Worm (Caenorhabditis elegans) whole organism, mixed stage, embryonic: Measurements from ENCODE around the gene C01B10.44.

Experiments
- blmp-1 ChIP-seq: fragments of 150-350 bp; optimal IDR thresholded peaks from 2 replicates; lab custom pipeline; 2014; ENCODE audit warnings: missing biosample characterization, missing genetic modification characterization
- elt-1 ChIP-seq: sonication (generic microtip); optimal IDR thresholded peaks from 2 replicates; lab custom pipeline; 2017; ENCODE audit warnings: missing genetic modification characterization, mild to moderate bottlenecking, missing compliant biosample characterization, antibody characterized with exemption, moderate library complexity, borderline replicate concordance; ENCODE audit not compliant: insufficient read depth
- flh-1 ChIP-seq: fragments of 200-800 bp; sonication (Bioruptor generic); optimal IDR thresholded peaks from 2 replicates; lab custom pipeline; 2018; ENCODE audit warnings: mild to moderate bottlenecking, missing genetic modification characterization, moderate library complexity, missing compliant biosample characterization
- lsy-2 ChIP-seq: fragments of 150-350 bp; optimal IDR thresholded peaks from 2 replicates; lab custom pipeline; 2014; ENCODE audit warnings: missing biosample characterization, missing genetic modification characterization
- nhr-2 ChIP-seq: fragments of 150-350 bp; optimal IDR thresholded peaks from 2 replicates; lab custom pipeline; 2014; ENCODE audit warnings: missing biosample characterization, missing genetic modification characterization
- nhr-237 ChIP-seq: fragments of 150-350 bp; optimal IDR thresholded peaks from 2 replicates; lab custom pipeline; 2014; ENCODE audit warnings: missing biosample characterization, missing genetic modification characterization
- nhr-28 ChIP-seq: fragments of 150-350 bp; optimal IDR thresholded peaks from 2 replicates; lab custom pipeline; 2014; ENCODE audit warnings: missing biosample characterization, missing genetic modification characterization
- pha-4 ChIP-seq: fragments of 150-350 bp; optimal IDR thresholded peaks from 2 replicates; lab custom pipeline; 2018; ENCODE audit warnings: missing biosample characterization, missing genetic modification reagents, missing genetic modification characterization
- snpc-4 ChIP-seq: fragments of 150-350 bp; optimal IDR thresholded peaks from 2 replicates; lab custom pipeline; 2014; ENCODE audit warnings: missing biosample characterization, missing genetic modification characterization
- tbx-8 ChIP-seq: fragments of 200-800 bp; sonication (Bioruptor generic); optimal IDR thresholded peaks from 2 replicates; lab custom pipeline; 2018; ENCODE audit warnings: mild to moderate bottlenecking, missing genetic modification characterization, moderate library complexity, missing compliant biosample characterization
- unc-39 ChIP-seq: fragments of 150-350 bp; optimal IDR thresholded peaks from 2 replicates; lab custom pipeline; 2014; ENCODE audit warnings: missing biosample characterization, missing genetic modification characterization
- unc-62 ChIP-seq: fragments of 150-350 bp; optimal IDR thresholded peaks from 2 replicates; lab custom pipeline; 2014; ENCODE audit warnings: missing biosample characterization, missing genetic modification reagents, missing genetic modification characterization
- zip-8 ChIP-seq: fragments of 150-350 bp; optimal IDR thresholded peaks from 2 replicates; lab custom pipeline; 2014; ENCODE audit warnings: missing biosample characterization, missing genetic modification characterization
- ztf-11 ChIP-seq: fragments of 150-350 bp; optimal IDR thresholded peaks from 2 replicates; lab custom pipeline; 2014; ENCODE audit warnings: missing biosample characterization, missing genetic modification characterization

DNA sequence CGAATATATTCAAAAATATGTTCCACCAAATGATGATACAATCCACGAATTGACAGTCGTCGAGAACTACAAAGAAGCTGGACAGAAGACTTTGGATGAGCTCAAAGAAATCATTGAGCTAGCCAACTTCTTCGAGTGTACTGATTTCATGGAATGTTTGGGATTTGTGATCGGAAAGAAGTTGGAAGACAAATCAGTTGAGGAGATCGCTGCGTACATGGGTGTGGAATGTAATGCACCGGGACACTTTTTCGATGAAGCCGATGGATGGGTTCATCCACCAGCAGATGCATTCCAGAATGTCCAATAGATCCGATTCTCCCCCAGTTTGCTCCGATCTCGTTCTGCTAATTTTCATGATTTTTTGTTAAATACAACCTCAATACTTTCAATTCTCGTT lies 19.9 kb upstream of the C01B10.44 start:
- TF ChIP-seq elt-1 (tag; lab: Kevin White, UChicago) (no peak), unc-39 (tag; lab: Kevin White, UChicago) (no peak), ztf-11 (tag; lab: Kevin White, UChicago) (no peak), pha-4 (no peak), zip-8 (tag; lab: Kevin White, UChicago) (no peak), tbx-8 (no peak), unc-62 (GFP tag; lab: Kevin White, UChicago) (no peak), snpc-4 (tag; lab: Kevin White, UChicago) (no peak), blmp-1 (no peak), nhr-237 (tag; lab: Kevin White, UChicago) (no peak), flh-1 (GFP tag; lab: Kevin White, UChicago) (no peak), lsy-2 (tag; lab: Kevin White, UChicago) (no peak), nhr-2 (tag; lab: Kevin White, UChicago) (no peak), nhr-28 (tag; lab: Kevin White, UChicago) (no peak)
